Fruit fly (Drosophila melanogaster) whole organism, embryonic: ENCODE results near the gene CG10300.

Source experiments
- Antp ChIP-seq: fragments of 200-800 bp; sonication (Bioruptor generic); optimal IDR thresholded peaks from 3 replicates; lab custom pipeline; 2016; ENCODE audit warnings: missing biosample characterization, missing genetic modification characterization
- Bgb ChIP-seq: fragments of 200-800 bp; sonication (Bioruptor generic); IDR thresholded peaks from 2 replicates; pipeline ENCODE4 v1.3.6; 2022; ENCODE audit warnings: missing biosample characterization, missing genetic modification characterization; ENCODE audit not compliant: partially characterized antibody
- CG10654 ChIP-seq: fragments of 200-800 bp; sonication (Bioruptor generic); optimal IDR thresholded peaks from 2 replicates; lab custom pipeline; 2016; ENCODE audit warnings: missing biosample characterization, missing genetic modification characterization
- CG12104 ChIP-seq: fragments of 200-800 bp; sonication (Bioruptor generic); optimal IDR thresholded peaks from 3 replicates; lab custom pipeline; 2016; ENCODE audit warnings: missing biosample characterization, missing genetic modification characterization
- CG16779 ChIP-seq: fragments of 200-800 bp; sonication (Bioruptor generic); IDR thresholded peaks from 2 replicates; pipeline ENCODE4 v1.3.6; 2022; ENCODE audit warnings: missing biosample characterization, missing genetic modification characterization
- CG17802 ChIP-seq: fragments of 200-800 bp; sonication (Bioruptor generic); optimal IDR thresholded peaks from 2 replicates; lab custom pipeline; 2018; ENCODE audit warnings: missing biosample characterization, mild to moderate bottlenecking, missing genetic modification characterization, moderate library complexity
- CG17829 ChIP-seq: fragments of 200-800 bp; optimal IDR thresholded peaks from 2 replicates; lab custom pipeline; 2019; ENCODE audit warnings: missing biosample characterization, mild to moderate bottlenecking, missing genetic modification characterization, moderate library complexity
- CG2889 ChIP-seq: fragments of 200-800 bp; sonication (Bioruptor generic); IDR thresholded peaks from 3 replicates; pipeline ENCODE4 v1.3.6; 2022; ENCODE audit warnings: missing biosample characterization, missing genetic modification characterization
- CG30431 ChIP-seq: fragments of 200-800 bp; sonication (Bioruptor generic); optimal IDR thresholded peaks from 2 replicates; lab custom pipeline; 2017; ENCODE audit warnings: missing biosample characterization, missing genetic modification characterization
- CG3163 ChIP-seq: fragments of 200-800 bp; sonication (Bioruptor generic); optimal IDR thresholded peaks from 3 replicates; lab custom pipeline; 2016; ENCODE audit warnings: missing biosample characterization, missing genetic modification characterization
- CG33557 ChIP-seq: fragments of 200-800 bp; sonication (Bioruptor generic); optimal IDR thresholded peaks from 2 replicates; lab custom pipeline; 2019; ENCODE audit warnings: missing biosample characterization, mild to moderate bottlenecking, missing genetic modification characterization, moderate library complexity
- CG3407 ChIP-seq: fragments of 200-800 bp; sonication (Bioruptor generic); optimal IDR thresholded peaks from 2 replicates; lab custom pipeline; 2018; ENCODE audit warnings: missing biosample characterization, mild to moderate bottlenecking, missing genetic modification characterization
- CG6272 ChIP-seq: fragments of 200-800 bp; sonication (Bioruptor generic); IDR thresholded peaks from 2 replicates; pipeline ENCODE4 v1.3.6; 2022; ENCODE audit warnings: missing biosample characterization, missing genetic modification characterization
- CG6813 ChIP-seq: fragments of 200-800 bp; sonication (Bioruptor generic); optimal IDR thresholded peaks from 2 replicates; lab custom pipeline; 2017; ENCODE audit warnings: missing biosample characterization, missing genetic modification characterization, mild to moderate bottlenecking, moderate library complexity, missing genetic modification reagents
- CG7271 ChIP-seq: fragments of 200-800 bp; sonication (Bioruptor generic); optimal IDR thresholded peaks from 2 replicates; lab custom pipeline; 2018; ENCODE audit warnings: missing biosample characterization, mild to moderate bottlenecking, missing genetic modification characterization, moderate library complexity
- CG7357 ChIP-seq: fragments of 200-800 bp; sonication (Bioruptor generic); IDR thresholded peaks from 3 replicates; pipeline ENCODE4 v1.3.6; 2022; ENCODE audit warnings: missing biosample characterization, missing genetic modification characterization
- CG8290 ChIP-seq, 3 experiments: fragments of 200-800 bp; sonication (Bioruptor generic); optimal IDR thresholded peaks; 2 replicates each; lab custom pipeline; 2016 to 2019; ENCODE audit warnings: missing biosample characterization in 3 of 3, missing genetic modification characterization in 3 of 3, mild to moderate bottlenecking in 2 of 3, moderate library complexity in 1 of 3
- CG8359 ChIP-seq: fragments of 200-800 bp; sonication (Bioruptor generic); optimal IDR thresholded peaks from 2 replicates; lab custom pipeline; 2017; ENCODE audit warnings: missing biosample characterization, mild to moderate bottlenecking, missing genetic modification characterization, borderline replicate concordance
- CG8765 ChIP-seq: fragments of 200-800 bp; sonication (Bioruptor generic); IDR thresholded peaks from 2 replicates; pipeline ENCODE4 v1.3.6; 2022; ENCODE audit warnings: missing biosample characterization, missing genetic modification characterization
- CTCF ChIP-seq: fragments of 200-800 bp; sonication (Bioruptor generic); optimal IDR thresholded peaks from 2 replicates; lab custom pipeline; 2017; ENCODE audit warnings: missing biosample characterization, mild to moderate bottlenecking, missing genetic modification characterization, moderate library complexity
- D ChIP-seq, 2 experiments: fragments of 200-800 bp in 1 of 2; fragments of >200 bp in 1 of 2; sonication (Bioruptor generic) in 1 of 2; optimal IDR thresholded peaks; 2 replicates in 1 of 2; 3 replicates in 1 of 2; lab custom pipeline; 2017; ENCODE audit warnings: mild to moderate bottlenecking in 1 of 2, missing biosample characterization in 1 of 2, missing genetic modification characterization in 1 of 2, missing genetic modification reagents in 1 of 2
- D19A ChIP-seq: fragments of 200-800 bp; optimal IDR thresholded peaks from 3 replicates; lab custom pipeline; 2019; ENCODE audit warnings: missing biosample characterization, mild to moderate bottlenecking, missing genetic modification characterization, moderate library complexity
- Dbx ChIP-seq: fragments of 200-800 bp; sonication (Bioruptor generic); IDR thresholded peaks from 3 replicates; pipeline ENCODE4 v1.3.6; 2022; ENCODE audit warnings: missing biosample characterization, missing genetic modification characterization
- Deaf1 ChIP-seq: fragments of 200-800 bp; optimal IDR thresholded peaks from 3 replicates; lab custom pipeline; 2019; ENCODE audit warnings: missing biosample characterization, mild to moderate bottlenecking, missing genetic modification characterization, moderate library complexity
- Dll ChIP-seq: fragments of 200-800 bp; sonication (Bioruptor generic); IDR thresholded peaks from 4 replicates; pipeline ENCODE4 v1.3.6; 2022; ENCODE audit warnings: missing biosample characterization, missing genetic modification characterization; ENCODE audit not compliant: partially characterized antibody
- Drgx ChIP-seq: fragments of 200-800 bp; sonication (Bioruptor generic); IDR thresholded peaks from 2 replicates; pipeline ENCODE4 v1.3.6; 2022; ENCODE audit warnings: missing biosample characterization, missing genetic modification characterization
- H15 ChIP-seq: fragments of 200-800 bp; sonication (Bioruptor generic); IDR thresholded peaks from 3 replicates; pipeline ENCODE4 v1.3.6; 2022; ENCODE audit warnings: missing biosample characterization, missing genetic modification characterization
- HLH54F ChIP-seq: fragments of 200-800 bp; sonication (Bioruptor generic); optimal IDR thresholded peaks from 3 replicates; lab custom pipeline; 2016; ENCODE audit warnings: missing biosample characterization, missing genetic modification characterization
- Hmx ChIP-seq: fragments of 200-800 bp; sonication (Bioruptor generic); optimal IDR thresholded peaks from 2 replicates; lab custom pipeline; 2016; ENCODE audit warnings: missing biosample characterization, missing genetic modification characterization
- Kr ChIP-seq: fragments of 200-800 bp; sonication (Bioruptor generic); optimal IDR thresholded peaks from 2 replicates; lab custom pipeline; 2017; ENCODE audit warnings: missing biosample characterization, mild to moderate bottlenecking, missing genetic modification characterization
- NC2α ChIP-seq: fragments of 200-800 bp; sonication (Bioruptor generic); optimal IDR thresholded peaks from 2 replicates; lab custom pipeline; 2016; ENCODE audit warnings: missing biosample characterization, missing genetic modification characterization
- NC2β ChIP-seq: fragments of 200-800 bp; sonication (Bioruptor generic); optimal IDR thresholded peaks from 2 replicates; lab custom pipeline; 2016; ENCODE audit warnings: missing biosample characterization, missing genetic modification characterization
- Opbp ChIP-seq: fragments of 200-800 bp; sonication (Bioruptor generic); IDR thresholded peaks from 3 replicates; pipeline ENCODE4 v1.3.6; 2022; ENCODE audit warnings: missing biosample characterization, missing genetic modification characterization; ENCODE audit not compliant: partially characterized antibody
- TFAM ChIP-seq: fragments of 200-800 bp; sonication (Bioruptor generic); optimal IDR thresholded peaks from 2 replicates; lab custom pipeline; 2017; ENCODE audit warnings: missing biosample characterization, missing genetic modification characterization, inconsistent platforms
- ab ChIP-seq: fragments of 200-800 bp; sonication (Bioruptor generic); optimal IDR thresholded peaks from 2 replicates; lab custom pipeline; 2016; ENCODE audit warnings: missing biosample characterization, missing genetic modification characterization
- az2 ChIP-seq: fragments of 200-800 bp; sonication (Bioruptor generic); optimal IDR thresholded peaks from 3 replicates; lab custom pipeline; 2016; ENCODE audit warnings: missing biosample characterization, missing genetic modification characterization
- ewg ChIP-seq: fragments of 200-800 bp; sonication (Bioruptor generic); optimal IDR thresholded peaks from 3 replicates; lab custom pipeline; 2017; ENCODE audit warnings: mild to moderate bottlenecking, missing biosample characterization, missing genetic modification reagents, missing genetic modification characterization
- gro ChIP-seq: fragments of 200-800 bp; sonication (Bioruptor generic); optimal IDR thresholded peaks from 2 replicates; lab custom pipeline; 2016; ENCODE audit warnings: missing biosample characterization, missing genetic modification characterization
- lab ChIP-seq: fragments of 200-800 bp; sonication (Bioruptor generic); optimal IDR thresholded peaks from 3 replicates; lab custom pipeline; 2017; ENCODE audit warnings: missing biosample characterization, missing genetic modification characterization, mild to moderate bottlenecking, moderate library complexity, missing genetic modification reagents
- lov ChIP-seq, 2 experiments: fragments of 200-800 bp in 1 of 2; fragments of >200 bp in 1 of 2; sonication (Bioruptor generic) in 1 of 2; IDR thresholded peaks in 1 of 2; optimal IDR thresholded peaks in 1 of 2; 2 replicates in 1 of 2; 3 replicates in 1 of 2; pipeline versions ENCODE4 v1.3.6 to Lab custom; 2017 to 2022; ENCODE audit warnings: missing biosample characterization in 1 of 2, missing genetic modification characterization in 1 of 2
- nau ChIP-seq: fragments of 200-800 bp; sonication (Bioruptor generic); optimal IDR thresholded peaks from 3 replicates; lab custom pipeline; 2017; ENCODE audit warnings: missing biosample characterization, mild to moderate bottlenecking, missing genetic modification characterization, missing genetic modification reagents
- psq ChIP-seq: fragments of 200-800 bp; sonication (Bioruptor generic); optimal IDR thresholded peaks from 2 replicates; lab custom pipeline; 2017; ENCODE audit warnings: missing biosample characterization, missing genetic modification characterization
- sim ChIP-seq: fragments of 200-800 bp; sonication (Bioruptor generic); IDR thresholded peaks from 2 replicates; pipeline ENCODE4 v1.3.6; 2022; ENCODE audit warnings: missing biosample characterization, missing genetic modification characterization
- sr ChIP-seq: fragments of 200-800 bp; sonication (Bioruptor generic); IDR thresholded peaks from 3 replicates; pipeline ENCODE4 v1.3.6; 2022; ENCODE audit warnings: missing biosample characterization, missing genetic modification characterization
- tio ChIP-seq: fragments of 200-800 bp; sonication (Bioruptor generic); optimal IDR thresholded peaks from 2 replicates; lab custom pipeline; 2017; ENCODE audit warnings: missing biosample characterization, missing genetic modification characterization, inconsistent platforms
- tup ChIP-seq: fragments of 200-800 bp; sonication (Bioruptor generic); optimal IDR thresholded peaks from 2 replicates; lab custom pipeline; 2016; ENCODE audit warnings: missing biosample characterization, mild to moderate bottlenecking, missing genetic modification characterization, moderate library complexity
- vvl ChIP-seq: fragments of 200-800 bp; sonication (Bioruptor generic); IDR thresholded peaks from 2 replicates; pipeline ENCODE4 v1.3.6; 2022; ENCODE audit warnings: missing biosample characterization, missing genetic modification characterization
- wdn ChIP-seq: fragments of 200-800 bp; sonication (Bioruptor generic); IDR thresholded peaks from 2 replicates; pipeline ENCODE4 v1.3.6; 2022; ENCODE audit warnings: missing biosample characterization, missing genetic modification characterization
- wek ChIP-seq: fragments of 200-800 bp; sonication (Bioruptor generic); optimal IDR thresholded peaks from 3 replicates; lab custom pipeline; 2018; ENCODE audit warnings: missing biosample characterization, mild to moderate bottlenecking, missing genetic modification characterization, moderate library complexity
- zen2 ChIP-seq: fragments of 200-800 bp; sonication (Bioruptor generic); IDR thresholded peaks from 3 replicates; pipeline ENCODE4 v1.3.6; 2022; ENCODE audit warnings: missing biosample characterization, missing genetic modification characterization; ENCODE audit not compliant: partially characterized antibody

The CG10300 gene

DNA sequence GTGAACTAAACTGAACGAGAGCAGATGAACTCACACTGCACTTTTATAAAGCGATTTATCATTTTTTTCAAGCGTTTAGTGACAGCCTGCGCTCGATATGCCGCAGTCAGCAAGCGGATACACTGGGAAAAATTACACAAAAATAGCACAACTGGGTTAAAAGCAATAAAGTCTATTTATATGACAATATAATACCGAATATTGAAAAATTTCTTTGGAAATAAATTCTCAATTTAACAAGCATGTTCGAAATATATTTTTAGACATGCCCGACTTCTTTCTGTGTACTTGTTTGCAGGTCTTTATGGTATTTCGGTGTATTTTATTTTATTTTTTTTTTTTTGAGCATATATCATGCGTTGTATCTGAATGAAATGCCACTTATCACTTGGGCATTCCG, 2.6 kb downstream of the CG10300 start (continued):
- TF ChIP-seq ewg = peak; percentile 36
- TF ChIP-seq CG16779 (GFP tag; lab: Robert Waterston, UW) = no peak
- TF ChIP-seq zen2 = no peak
- TF ChIP-seq sim (GFP tag; lab: Robert Waterston, UW) = no peak
- no peak for TF ChIP-seq Dbx
- TF ChIP-seq H15 (GFP tag; lab: Robert Waterston, UW) = peak; percentile 26; the same call in 1 of the 3 replicates
- peak; percentile 48 for TF ChIP-seq CG30431 (GFP tag; lab: Kevin White, UChicago)
- peak; percentile 46 for TF ChIP-seq Drgx (GFP tag; lab: Robert Waterston, UW)
- peak; percentile 22 for TF ChIP-seq Hmx (GFP tag; lab: Kevin White, UChicago)
- no peak for TF ChIP-seq CG7357 (GFP tag; lab: Robert Waterston, UW)
- TF ChIP-seq CG3163 (GFP tag; lab: Kevin White, UChicago) = no peak
- peak; percentile 33 for TF ChIP-seq CG33557 (GFP tag; lab: Kevin White, UChicago)
- no peak for TF ChIP-seq lov (optimal IDR thresholded peaks at IDR 0.05; lab: Kevin White, UChicago)
- TF ChIP-seq lov (GFP tag; IDR thresholded peaks at IDR 0.05; lab: Robert Waterston, UW) = peak; percentile 69; the same call in 1 of the 3 replicates
- TF ChIP-seq CG17802 (tag; lab: Kevin White, UChicago) = peak; percentile 8
- peak; percentile 16 for TF ChIP-seq CG6813 (GFP tag; lab: Kevin White, UChicago)
- no peak for TF ChIP-seq NC2α
- TF ChIP-seq CG8290 (GFP tag; optimal IDR thresholded peaks at IDR 0.05; lab: Kevin White, UChicago) = peak; percentile 15
- peak in 1 of 2 experiments; percentile 59 for TF ChIP-seq CG8290 (tag; optimal IDR thresholded peaks at IDR 0.05; lab: Kevin White, UChicago)
- peak; percentile 60 for TF ChIP-seq CG3407 (GFP tag; lab: Kevin White, UChicago)
- no peak for TF ChIP-seq psq (GFP tag; lab: Kevin White, UChicago)
- TF ChIP-seq wek (GFP tag; lab: Kevin White, UChicago) = no peak
- TF ChIP-seq Dll = no peak
- TF ChIP-seq az2 (GFP tag; lab: Kevin White, UChicago) = peak; percentile 78
- TF ChIP-seq sr = no peak
- TF ChIP-seq Bgb = no peak
- TF ChIP-seq wdn = 0 out of 2 replicates have a peak, but pooled peaks have one; percentile 27
- peak; percentile 34 for TF ChIP-seq CG7271 (tag; lab: Kevin White, UChicago)
- peak; percentile 51; the same call in 1 of the 2 replicates for TF ChIP-seq CG8765 (GFP tag; lab: Robert Waterston, UW)
- TF ChIP-seq Deaf1 = peak; percentile 4
- no peak for TF ChIP-seq Kr (GFP tag; lab: Kevin White, UChicago)
- no peak for TF ChIP-seq CG6272 (GFP tag; lab: Robert Waterston, UW)
- peak; percentile 52 for TF ChIP-seq tio
- TF ChIP-seq CG2889 (GFP tag; lab: Robert Waterston, UW) = peak; percentile 59; the same call in 1 of the 3 replicates
- TF ChIP-seq CTCF (GFP tag; lab: Kevin White, UChicago) = peak; percentile 9
- peak; percentile 64 for TF ChIP-seq lab (GFP tag; lab: Kevin White, UChicago)
- TF ChIP-seq CG8359 (GFP tag; lab: Kevin White, UChicago) = no peak
- TF ChIP-seq CG10654 (GFP tag; lab: Kevin White, UChicago) = peak; percentile 56
- TF ChIP-seq D (optimal IDR thresholded peaks at IDR 0.05; lab: Kevin White, UChicago) = no peak
- TF ChIP-seq D (GFP tag; optimal IDR thresholded peaks at IDR 0.05; lab: Kevin White, UChicago) = peak; percentile 69
- peak; percentile 59 for TF ChIP-seq D19A (tag; lab: Kevin White, UChicago)
- TF ChIP-seq Antp (GFP tag; lab: Kevin White, UChicago) = peak; percentile 46
- peak; percentile 56 for TF ChIP-seq NC2β (GFP tag; lab: Kevin White, UChicago)
- no peak for TF ChIP-seq TFAM
- no peak for TF ChIP-seq CG12104
- no peak for TF ChIP-seq tup (GFP tag; lab: Kevin White, UChicago)
- TF ChIP-seq gro (GFP tag; lab: Kevin White, UChicago) = no peak
- TF ChIP-seq vvl (GFP tag; lab: Robert Waterston, UW) = peak; percentile 74
- TF ChIP-seq nau (GFP tag; lab: Kevin White, UChicago) = peak; percentile 82
- TF ChIP-seq ab = peak; percentile 13
- peak; percentile 47 for TF ChIP-seq CG17829
- TF ChIP-seq Opbp (GFP tag; lab: Robert Waterston, UW) = no peak
- peak; percentile 9 for TF ChIP-seq HLH54F (GFP tag; lab: Kevin White, UChicago)
